Worm (Caenorhabditis elegans): ENCODE measurements around the gene R53.8.

R53.8 gene

DNA sequence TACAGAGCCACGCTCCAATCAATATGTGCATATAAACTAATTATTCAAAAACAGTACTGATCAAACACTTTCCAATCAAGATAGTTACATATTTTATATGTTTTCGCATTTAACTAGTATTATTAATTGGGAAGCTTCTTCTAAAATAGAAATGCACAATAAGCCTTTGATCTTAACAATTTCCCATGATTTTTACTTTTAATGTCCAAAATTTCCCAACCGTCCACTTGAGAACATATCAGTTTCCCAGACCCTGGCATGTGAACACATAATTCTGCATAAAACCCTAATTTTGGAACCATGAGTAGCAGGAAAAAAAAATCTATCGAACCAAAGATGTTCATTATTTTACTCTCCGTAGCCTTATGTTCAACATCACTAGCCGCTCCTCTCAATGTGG, at the start of gene R53.8:
TSS of gene R53.8 (plus strand) at position 301 of the 400 bp plus-strand sequence.
- TF ChIP-seq unc-62 (GFP tag; optimal IDR thresholded peaks at IDR 0.05), result no peak

DNA sequence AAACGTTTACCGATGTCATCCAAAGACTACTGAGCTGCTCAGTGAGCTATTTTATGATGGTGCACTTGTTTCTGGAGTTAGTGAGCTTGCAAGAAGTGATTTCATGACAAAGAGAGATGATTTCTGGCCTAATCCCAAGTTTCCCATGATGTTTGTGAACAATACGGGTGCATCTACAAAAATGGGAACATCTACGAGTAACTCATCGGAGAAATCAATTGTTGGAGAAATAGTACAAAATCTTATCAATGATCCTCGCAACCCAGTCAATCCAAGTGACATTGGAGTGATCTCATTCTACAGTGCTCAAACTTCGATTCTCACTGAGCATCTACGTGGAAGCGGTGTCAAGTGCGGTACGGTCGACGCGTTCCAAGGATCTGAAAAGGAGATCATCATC, 48.0 kb upstream of the R53.8 start:
- TF ChIP-seq unc-62 (GFP tag; optimal IDR thresholded peaks at IDR 0.05), result no peak

DNA sequence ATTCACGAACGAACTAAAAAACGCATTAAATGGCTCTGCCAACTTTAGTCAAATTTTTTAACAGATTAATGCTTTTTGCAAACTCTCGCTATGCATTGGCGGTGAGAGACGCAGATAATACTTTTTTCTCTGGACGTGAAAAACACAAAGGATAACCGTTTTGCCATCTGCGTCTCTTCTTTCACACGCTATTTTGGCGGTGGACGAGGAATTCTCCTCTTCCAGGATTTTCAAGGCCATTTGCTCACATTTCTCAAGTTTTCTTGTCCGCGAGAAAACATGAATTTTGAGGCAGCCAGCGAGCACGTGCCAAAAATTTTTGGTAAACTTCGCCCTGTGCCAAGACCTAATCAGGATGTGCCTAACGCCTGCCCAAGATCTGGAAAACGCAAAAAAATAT, 45.5 kb upstream of the R53.8 start:
- no peak for TF ChIP-seq unc-62 (GFP tag; optimal IDR thresholded peaks at IDR 0.05)

DNA sequence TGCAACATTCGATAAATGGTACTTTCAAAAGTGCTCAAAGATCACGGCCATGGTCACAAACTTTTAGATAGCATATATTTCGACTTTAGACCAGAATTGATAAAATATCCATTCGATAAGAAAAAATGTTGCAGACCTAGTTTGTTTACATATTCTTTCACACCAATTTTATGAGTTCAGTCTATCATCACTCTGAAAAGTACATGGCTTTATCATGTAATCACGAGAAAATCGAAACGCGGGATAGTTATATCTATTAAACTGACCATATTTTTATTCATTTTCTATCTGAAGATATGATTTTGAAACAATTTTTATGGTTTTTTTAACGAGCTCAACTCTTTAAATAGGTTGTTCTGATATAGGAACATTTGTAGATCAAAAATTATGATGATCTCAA, 45.0 kb upstream of the R53.8 start, which contains the start of gene pho-11:
TSS of gene pho-11 (plus strand) at position 374 of the 400 bp plus-strand sequence.
- TF ChIP-seq unc-62 (GFP tag; optimal IDR thresholded peaks at IDR 0.05), result no peak

DNA sequence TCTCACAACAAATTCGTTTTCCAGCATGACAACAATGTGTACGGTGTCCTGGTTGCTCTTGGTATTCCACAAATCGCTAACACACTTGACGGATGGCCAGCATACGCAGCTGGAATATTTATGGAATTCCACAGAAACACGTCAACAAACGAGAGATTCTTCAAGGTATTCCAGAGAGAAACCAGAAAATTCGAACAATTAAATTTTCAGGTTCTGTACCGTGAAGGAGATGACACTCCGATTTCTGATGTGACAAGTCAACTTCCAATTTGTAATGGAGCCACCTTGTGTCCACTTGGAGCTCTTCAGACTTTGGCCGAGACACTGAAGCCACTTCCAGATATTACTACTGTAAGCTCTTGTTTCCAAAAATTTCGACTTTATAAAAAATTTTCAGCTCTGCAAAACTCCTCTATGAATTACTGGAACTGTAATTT, 42.5 kb upstream of the R53.8 start:
- TF ChIP-seq unc-62 (GFP tag; optimal IDR thresholded peaks at IDR 0.05), result no peak

ce11 chrII:9934570-9934969, 41.9 kb upstream of the R53.8 start:
- no peak for TF ChIP-seq unc-62 (GFP tag; optimal IDR thresholded peaks at IDR 0.05)

- TF ChIP-seq unc-62 (GFP tag; optimal IDR thresholded peaks at IDR 0.05), result no peak
These were observed 41.4 kb upstream of the R53.8 start for ce11 chrII:9935044-9935599.

DNA sequence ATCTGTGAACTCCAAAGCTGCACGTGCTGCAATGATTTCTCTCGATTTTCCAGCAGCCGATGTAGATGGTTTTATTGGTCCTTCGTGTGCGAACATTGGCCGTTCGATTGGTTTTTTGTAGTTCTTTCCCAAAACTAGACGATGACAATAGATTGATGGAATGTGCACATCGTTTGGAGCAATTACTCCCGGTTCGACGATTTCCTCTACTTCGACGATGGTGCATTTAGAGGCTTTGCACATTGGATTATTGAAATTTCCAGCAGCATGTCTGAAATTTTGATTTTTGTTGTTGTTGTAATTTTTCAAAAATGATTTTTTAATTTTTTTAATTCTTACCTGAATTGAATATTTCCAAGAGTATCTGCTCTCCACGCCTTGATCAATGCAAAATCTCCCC, 40.8 kb upstream of the R53.8 start:
- TF ChIP-seq unc-62 (GFP tag; optimal IDR thresholded peaks at IDR 0.05), result no peak

- no peak for TF ChIP-seq unc-62 (GFP tag; optimal IDR thresholded peaks at IDR 0.05)
These were observed 39.6 kb upstream of the R53.8 start, which contains the start of gene C05C10.3 for ce11 chrII:9936859-9937258. C05C10.3 (minus strand) TSS chrII:9936893.

ce11 chrII:9937611-9938010, 38.9 kb upstream of the R53.8 start:
- TF ChIP-seq unc-62 (GFP tag; optimal IDR thresholded peaks at IDR 0.05), result no peak

DNA sequence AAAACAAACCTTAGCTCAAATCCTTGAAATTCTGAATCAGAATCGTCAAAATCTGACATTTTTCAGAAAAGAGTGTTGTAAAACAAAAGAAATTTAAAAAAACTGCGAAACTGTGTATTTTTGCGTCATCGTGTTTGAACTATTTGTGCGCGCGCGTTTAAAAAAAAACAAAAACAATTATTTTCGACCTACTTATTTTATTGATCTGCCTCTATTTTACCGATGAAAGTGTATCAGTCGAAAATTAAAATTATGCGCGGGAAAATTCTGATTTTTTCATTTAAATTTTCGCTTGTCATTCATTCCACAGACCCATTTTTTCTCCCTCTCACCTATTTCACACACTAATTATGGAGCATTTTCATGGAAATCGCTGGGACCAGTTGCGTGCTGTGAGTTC, 37.6 kb upstream of the R53.8 start, which contains the start of the genes C05C10.7 and C05C10.5:
TSS of gene C05C10.7 (minus strand) at position 95 of the 400 bp plus-strand sequence.
TSS of gene C05C10.5 (plus strand) at position 164 of the 400 bp plus-strand sequence.
- no peak for TF ChIP-seq unc-62 (GFP tag; optimal IDR thresholded peaks at IDR 0.05)

- TF ChIP-seq unc-62 (GFP tag; optimal IDR thresholded peaks at IDR 0.05), result no peak
These were observed 36.1 kb upstream of the R53.8 start, which contains the start of gene ufd-3 for ce11 chrII:9940430-9940829. ufd-3 (plus strand) TSS chrII:9940753.

- no peak for TF ChIP-seq unc-62 (GFP tag; optimal IDR thresholded peaks at IDR 0.05)
These were observed 33.3 kb upstream of the R53.8 start for ce11 chrII:9943246-9943645.

DNA sequence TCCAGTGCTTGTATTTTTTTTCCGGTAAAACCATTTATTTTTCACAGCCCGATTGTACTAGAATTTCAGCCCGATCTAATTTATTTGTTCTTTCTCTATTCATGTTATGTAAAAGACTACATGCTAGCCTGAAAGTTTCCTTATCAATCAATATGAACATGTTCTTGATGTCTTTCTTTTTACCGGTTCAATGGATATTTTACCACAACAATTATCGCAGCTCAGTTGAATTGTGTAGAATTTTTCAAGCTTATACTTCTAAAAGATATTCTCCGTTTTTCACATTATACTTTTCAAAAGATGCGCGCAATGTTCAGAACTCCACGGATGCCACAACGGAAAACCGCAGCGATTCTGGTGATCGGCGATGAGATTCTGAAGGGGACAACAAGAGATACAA, 32.7 kb upstream of the R53.8 start, which contains the start of gene flad-1:
TSS of gene flad-1 (plus strand) at position 301 of the 400 bp plus-strand sequence.
- TF ChIP-seq unc-62 (GFP tag; optimal IDR thresholded peaks at IDR 0.05), result no peak

- no peak for TF ChIP-seq unc-62 (GFP tag; optimal IDR thresholded peaks at IDR 0.05)
These were observed 27.8 kb upstream of the R53.8 start for ce11 chrII:9948662-9949061.

- no peak for TF ChIP-seq unc-62 (GFP tag; optimal IDR thresholded peaks at IDR 0.05)
These were observed 24.7 kb upstream of the R53.8 start for ce11 chrII:9951846-9952245.

DNA sequence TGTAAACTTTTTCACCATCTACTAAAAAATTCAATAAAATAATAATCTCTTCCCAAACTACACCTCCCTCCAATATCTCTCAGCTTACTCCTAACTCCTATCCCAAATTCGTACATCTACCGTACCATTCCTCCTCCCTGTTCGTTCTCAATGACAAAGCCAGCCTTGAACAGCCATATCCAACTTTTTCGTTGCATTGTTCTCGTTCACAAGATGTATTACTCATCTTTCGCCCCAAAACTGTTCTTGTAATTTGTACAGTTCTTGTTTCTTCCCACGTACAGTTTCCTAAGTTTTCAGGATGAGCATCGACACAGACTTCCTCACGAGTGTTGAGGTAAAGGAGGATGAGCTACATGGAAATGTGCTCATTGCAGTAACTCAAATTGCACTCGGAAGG, 21.6 kb upstream of the R53.8 start, which contains the start of gene egl-43:
TSS of gene egl-43 (plus strand) at position 301 of the 400 bp plus-strand sequence.
- TF ChIP-seq unc-62 (GFP tag; optimal IDR thresholded peaks at IDR 0.05), result no peak

ce11 chrII:9956116-9956515, 20.4 kb upstream of the R53.8 start:
- TF ChIP-seq unc-62 (GFP tag; optimal IDR thresholded peaks at IDR 0.05), result no peak
